Fruit fly (Drosophila melanogaster) whole organism, embryonic: ENCODE data around the gene Cpr11A.
A peak's percentile ranks its signal among the peaks of the same experiment; 100 is the strongest.

ENCODE experiments used
- Asciz ChIP-seq: fragments of 200-800 bp; sonication (Bioruptor generic); optimal IDR thresholded peaks from 2 replicates; lab custom pipeline; 2017; ENCODE audit warnings: missing biosample characterization, mild to moderate bottlenecking, missing genetic modification characterization, missing genetic modification reagents
- CG10147 ChIP-seq: fragments of 200-800 bp; sonication (Bioruptor generic); optimal IDR thresholded peaks from 2 replicates; lab custom pipeline; 2019; ENCODE audit warnings: missing biosample characterization, mild to moderate bottlenecking, missing genetic modification characterization, moderate library complexity
- CG10462 ChIP-seq: fragments of 200-800 bp; sonication (Bioruptor generic); optimal IDR thresholded peaks from 2 replicates; lab custom pipeline; 2016; ENCODE audit warnings: missing biosample characterization, missing genetic modification characterization
- CG10979 ChIP-seq: fragments of 200-800 bp; sonication (Bioruptor generic); optimal IDR thresholded peaks from 2 replicates; lab custom pipeline; 2018; ENCODE audit warnings: missing biosample characterization, mild to moderate bottlenecking, missing genetic modification characterization, moderate library complexity
- CG12744 ChIP-seq: fragments of 200-800 bp; sonication (Bioruptor generic); optimal IDR thresholded peaks from 2 replicates; lab custom pipeline; 2016; ENCODE audit warnings: missing biosample characterization, missing genetic modification characterization
- CG12942 ChIP-seq: fragments of 200-800 bp; sonication (Bioruptor generic); optimal IDR thresholded peaks from 3 replicates; lab custom pipeline; 2016; ENCODE audit warnings: missing biosample characterization, missing genetic modification characterization
- CG13424 ChIP-seq: fragments of 200-800 bp; sonication (Bioruptor generic); optimal IDR thresholded peaks from 2 replicates; lab custom pipeline; 2019; ENCODE audit warnings: missing biosample characterization, mild to moderate bottlenecking, missing genetic modification characterization, moderate library complexity
- CG15479 ChIP-seq: fragments of 200-800 bp; sonication (Bioruptor generic); optimal IDR thresholded peaks from 3 replicates; lab custom pipeline; 2019; ENCODE audit warnings: missing biosample characterization, mild to moderate bottlenecking, missing genetic modification characterization, moderate library complexity
- CG15514 ChIP-seq: fragments of 200-800 bp; sonication (Bioruptor generic); optimal IDR thresholded peaks from 3 replicates; lab custom pipeline; 2017; ENCODE audit warnings: missing biosample characterization, missing genetic modification characterization, mild to moderate bottlenecking, moderate library complexity, missing genetic modification reagents
- CG17361 ChIP-seq: fragments of 200-800 bp; sonication (Bioruptor generic); IDR thresholded peaks from 3 replicates; pipeline ENCODE4 v1.3.6; 2022; ENCODE audit warnings: missing biosample characterization, missing genetic modification characterization
- CG18619 ChIP-seq: fragments of 200-800 bp; sonication (Bioruptor generic); optimal IDR thresholded peaks from 3 replicates; lab custom pipeline; 2017; ENCODE audit warnings: missing biosample characterization, mild to moderate bottlenecking, missing genetic modification characterization
- CG18764 ChIP-seq: fragments of 200-800 bp; sonication (Bioruptor generic); optimal IDR thresholded peaks from 3 replicates; lab custom pipeline; 2016; ENCODE audit warnings: missing biosample characterization, missing genetic modification characterization
- CG2116 ChIP-seq: fragments of 200-800 bp; sonication (Bioruptor generic); optimal IDR thresholded peaks from 3 replicates; lab custom pipeline; 2018; ENCODE audit warnings: missing biosample characterization, mild to moderate bottlenecking, missing genetic modification characterization
- CG34422 ChIP-seq: fragments of 200-800 bp; sonication (Bioruptor generic); IDR thresholded peaks from 3 replicates; pipeline ENCODE4 v1.3.6; 2022; ENCODE audit warnings: missing biosample characterization, missing genetic modification characterization
- CG4707 ChIP-seq: fragments of 200-800 bp; sonication (Bioruptor generic); optimal IDR thresholded peaks from 2 replicates; lab custom pipeline; 2018; ENCODE audit warnings: missing biosample characterization, mild to moderate bottlenecking, missing genetic modification characterization, moderate library complexity
- CG4854 ChIP-seq: fragments of 200-800 bp; sonication (Bioruptor generic); optimal IDR thresholded peaks from 2 replicates; lab custom pipeline; 2016; ENCODE audit warnings: missing biosample characterization, missing genetic modification characterization, inconsistent platforms
- CG6175 ChIP-seq: fragments of 200-800 bp; sonication (Bioruptor generic); IDR thresholded peaks from 3 replicates; pipeline ENCODE4 v1.3.6; 2022; ENCODE audit warnings: missing biosample characterization, missing genetic modification characterization
- CG6765 ChIP-seq: fragments of 200-800 bp; sonication (Bioruptor generic); optimal IDR thresholded peaks from 3 replicates; lab custom pipeline; 2017; ENCODE audit warnings: missing biosample characterization, mild to moderate bottlenecking, missing genetic modification characterization
- CG6791 ChIP-seq: fragments of 200-800 bp; sonication (Bioruptor generic); IDR thresholded peaks from 3 replicates; pipeline ENCODE4 v1.3.6; 2022; ENCODE audit warnings: missing biosample characterization, missing genetic modification characterization; ENCODE audit not compliant: partially characterized antibody
- CG7357 ChIP-seq: fragments of 200-800 bp; sonication (Bioruptor generic); IDR thresholded peaks from 3 replicates; pipeline ENCODE4 v1.3.6; 2022; ENCODE audit warnings: missing biosample characterization, missing genetic modification characterization
- D19A ChIP-seq: fragments of 200-800 bp; optimal IDR thresholded peaks from 3 replicates; lab custom pipeline; 2019; ENCODE audit warnings: missing biosample characterization, mild to moderate bottlenecking, missing genetic modification characterization, moderate library complexity
- Dip3 ChIP-seq: fragments of 200-800 bp; sonication (Bioruptor generic); optimal IDR thresholded peaks from 3 replicates; lab custom pipeline; 2016; ENCODE audit warnings: missing biosample characterization, missing genetic modification characterization
- E2f1 ChIP-seq: fragments of 200-800 bp; sonication (Bioruptor generic); IDR thresholded peaks from 2 replicates; pipeline ENCODE4 v1.3.6; 2022; ENCODE audit warnings: missing biosample characterization, missing genetic modification characterization
- H2.0 ChIP-seq: fragments of 200-800 bp; sonication (Bioruptor generic); IDR thresholded peaks from 2 replicates; pipeline ENCODE4 v1.3.6; 2022; ENCODE audit warnings: missing biosample characterization, missing genetic modification characterization
- Hand ChIP-seq: fragments of 200-800 bp; sonication (Bioruptor generic); optimal IDR thresholded peaks from 2 replicates; lab custom pipeline; 2017; ENCODE audit warnings: mild to moderate bottlenecking, missing biosample characterization, missing genetic modification reagents, missing genetic modification characterization
- HmgZ ChIP-seq: fragments of 200-800 bp; sonication (Bioruptor generic); optimal IDR thresholded peaks from 2 replicates; lab custom pipeline; 2018; ENCODE audit warnings: missing biosample characterization, mild to moderate bottlenecking, missing genetic modification characterization
- Hmr ChIP-seq: fragments of 200-800 bp; sonication (Bioruptor generic); optimal IDR thresholded peaks from 3 replicates; lab custom pipeline; 2017; ENCODE audit warnings: mild to moderate bottlenecking, missing biosample characterization, missing genetic modification reagents, missing genetic modification characterization
- Hr51 ChIP-seq, 2 experiments: fragments of 200-800 bp; sonication (Bioruptor generic); optimal IDR thresholded peaks; 2 replicates in 1 of 2; 3 replicates in 1 of 2; lab custom pipeline; 2016 to 2018; ENCODE audit warnings: missing biosample characterization in 2 of 2, missing genetic modification characterization in 2 of 2, mild to moderate bottlenecking in 1 of 2, moderate library complexity in 1 of 2
- MBD-R2 ChIP-seq: fragments of 200-800 bp; sonication (Bioruptor generic); IDR thresholded peaks from 2 replicates; pipeline ENCODE4 v1.3.6; 2022; ENCODE audit warnings: missing biosample characterization, missing genetic modification characterization
- PHDP ChIP-seq: fragments of 200-800 bp; sonication (Bioruptor generic); optimal IDR thresholded peaks from 3 replicates; lab custom pipeline; 2018; ENCODE audit warnings: missing biosample characterization, mild to moderate bottlenecking, missing genetic modification characterization, moderate library complexity
- Ptx1 ChIP-seq: fragments of 200-800 bp; sonication (Bioruptor generic); IDR thresholded peaks from 2 replicates; pipeline ENCODE4 v1.3.6; 2022; ENCODE audit warnings: missing biosample characterization, missing genetic modification characterization
- Stat92E ChIP-seq, 3 experiments: fragments of >200 bp in 2 of 3; fragments of 200-800 bp in 1 of 3; sonication (Bioruptor generic) in 1 of 3; optimal IDR thresholded peaks; 2 replicates each; lab custom pipeline; 2017 to 2019; ENCODE audit warnings: missing biosample characterization in 3 of 3, missing genetic modification characterization in 3 of 3, mild to moderate bottlenecking in 1 of 3, moderate library complexity in 1 of 3
- Taf1 ChIP-seq: fragments of 200-800 bp; sonication (Bioruptor generic); IDR thresholded peaks from 2 replicates; pipeline ENCODE4 v1.3.6; 2022; ENCODE audit warnings: missing biosample characterization, missing genetic modification characterization
- Trl ChIP-seq, 3 experiments: fragments of >200 bp in 2 of 3; fragments of 200-800 bp in 1 of 3; sonication (Bioruptor generic) in 1 of 3; optimal IDR thresholded peaks; 2 replicates in 1 of 3; 3 replicates in 2 of 3; lab custom pipeline; 2016 to 2017; ENCODE audit warnings: missing biosample characterization in 1 of 3, missing genetic modification characterization in 1 of 3
- abd-A ChIP-seq: fragments of 200-800 bp; sonication (Bioruptor generic); optimal IDR thresholded peaks from 3 replicates; lab custom pipeline; 2019; ENCODE audit warnings: missing biosample characterization, mild to moderate bottlenecking, missing genetic modification characterization, moderate library complexity
- amos ChIP-seq: fragments of 200-800 bp; sonication (Bioruptor generic); IDR thresholded peaks from 2 replicates; pipeline ENCODE4 v1.3.6; 2022; ENCODE audit warnings: missing biosample characterization, missing genetic modification characterization; ENCODE audit not compliant: partially characterized antibody
- aop ChIP-seq: fragments of 200-800 bp; sonication (Bioruptor generic); IDR thresholded peaks from 2 replicates; pipeline ENCODE4 v1.3.6; 2022; ENCODE audit warnings: missing biosample characterization, missing genetic modification characterization
- caup ChIP-seq: fragments of 200-800 bp; sonication (Bioruptor generic); optimal IDR thresholded peaks from 3 replicates; lab custom pipeline; 2017; ENCODE audit warnings: missing biosample characterization, mild to moderate bottlenecking, missing genetic modification characterization, moderate library complexity; ENCODE audit not compliant: severe bottlenecking
- corto ChIP-seq: fragments of 200-800 bp; sonication (Bioruptor generic); optimal IDR thresholded peaks from 2 replicates; lab custom pipeline; 2016; ENCODE audit warnings: missing biosample characterization, mild to moderate bottlenecking, missing genetic modification characterization, moderate library complexity
- crc ChIP-seq: fragments of 200-800 bp; sonication (Bioruptor generic); optimal IDR thresholded peaks from 2 replicates; lab custom pipeline; 2016; ENCODE audit warnings: missing biosample characterization, missing genetic modification characterization
- dmrt99B ChIP-seq: fragments of 200-800 bp; sonication (Bioruptor generic); optimal IDR thresholded peaks from 2 replicates; lab custom pipeline; 2018; ENCODE audit warnings: missing biosample characterization, mild to moderate bottlenecking, missing genetic modification characterization, moderate library complexity
- eyg ChIP-seq: fragments of 200-800 bp; sonication (Bioruptor generic); optimal IDR thresholded peaks from 3 replicates; lab custom pipeline; 2016; ENCODE audit warnings: missing biosample characterization, missing genetic modification characterization
- grau ChIP-seq: fragments of 200-800 bp; optimal IDR thresholded peaks from 3 replicates; lab custom pipeline; 2019; ENCODE audit warnings: missing biosample characterization, mild to moderate bottlenecking, missing genetic modification characterization, moderate library complexity
- lola ChIP-seq, 3 experiments: fragments of >200 bp in 2 of 3; fragments of 200-800 bp in 1 of 3; sonication (Bioruptor generic) in 1 of 3; optimal IDR thresholded peaks; 2 replicates each; lab custom pipeline; 2017 to 2019; ENCODE audit warnings: missing biosample characterization in 3 of 3, missing genetic modification characterization in 3 of 3, mild to moderate bottlenecking in 1 of 3, moderate library complexity in 1 of 3
- luna ChIP-seq: fragments of 200-800 bp; sonication (Bioruptor generic); optimal IDR thresholded peaks from 2 replicates; lab custom pipeline; 2016; ENCODE audit warnings: missing biosample characterization, missing genetic modification characterization
- nom ChIP-seq: fragments of 200-800 bp; sonication (Bioruptor generic); optimal IDR thresholded peaks from 2 replicates; lab custom pipeline; 2017; ENCODE audit warnings: missing biosample characterization, missing genetic modification characterization, mild to moderate bottlenecking, moderate library complexity, missing genetic modification reagents
- pum ChIP-seq: fragments of 200-800 bp; sonication (Bioruptor generic); optimal IDR thresholded peaks from 2 replicates; lab custom pipeline; 2016; ENCODE audit warnings: missing biosample characterization, missing genetic modification characterization

The Cpr11A gene

dm6 chrX:12470187-12470931 is 16.4 kb upstream of the Cpr11A start:
- TF ChIP-seq Taf1 (peak; percentile 30; the same call in 1 of the 2 replicates), lola (GFP tag; optimal IDR thresholded peaks at IDR 0.05; lab: Kevin White, UChicago) (peak in 1 of 3 experiments; percentile 2), CG7357 (GFP tag; lab: Robert Waterston, UW) (0 out of 3 replicates have a peak, but pooled peaks have one; percentile 13), nom (GFP tag; lab: Kevin White, UChicago) (peak; percentile 32), luna (GFP tag; lab: Kevin White, UChicago) (no peak), CG6765 (GFP tag; lab: Kevin White, UChicago) (no peak), amos (GFP tag; lab: Robert Waterston, UW) (no peak), CG4707 (GFP tag; lab: Kevin White, UChicago) (no peak), CG34422 (GFP tag; lab: Robert Waterston, UW) (peak; percentile 47; the same call in 1 of the 3 replicates), CG15514 (GFP tag; lab: Kevin White, UChicago) (peak; percentile 44), PHDP (tag; lab: Kevin White, UChicago) (peak; percentile 62), HmgZ (tag; lab: Kevin White, UChicago) (no peak), Hmr (GFP tag; lab: Kevin White, UChicago) (peak; percentile 65), CG4854 (no peak), CG10979 (tag; lab: Kevin White, UChicago) (no peak), CG15479 (GFP tag; lab: Kevin White, UChicago) (no peak), aop (no peak), caup (GFP tag; lab: Kevin White, UChicago) (peak; percentile 59), H2.0 (peak; percentile 60), Ptx1 (GFP tag; lab: Robert Waterston, UW) (peak; percentile 75), CG17361 (GFP tag; lab: Robert Waterston, UW) (peak; percentile 53; the same call in 2 of the 3 replicates), Dip3 (no peak), E2f1 (GFP tag; lab: Robert Waterston, UW) (peak; percentile 64), CG18619 (GFP tag; lab: Kevin White, UChicago) (peak; percentile 52), corto (GFP tag; lab: Kevin White, UChicago) (no peak), Stat92E (GFP tag; optimal IDR thresholded peaks at IDR 0.05; lab: Kevin White, UChicago) (no peak), eyg (GFP tag; lab: Kevin White, UChicago) (no peak), CG10462 (no peak), grau (tag; lab: Kevin White, UChicago) (peak; percentile 79), CG6791 (GFP tag; lab: Robert Waterston, UW) (no peak), CG10147 (peak; percentile 71), dmrt99B (tag; lab: Kevin White, UChicago) (peak; percentile 66), crc (no peak), abd-A (tag; lab: Kevin White, UChicago) (peak; percentile 93), Hr51 (GFP tag; optimal IDR thresholded peaks at IDR 0.05; lab: Kevin White, UChicago) (peak in 1 of 2 experiments; percentile 65), MBD-R2 (peak; percentile 15; the same call in 1 of the 2 replicates), CG6175 (0 out of 3 replicates have a peak, but pooled peaks have one; percentile 28), CG18764 (GFP tag; lab: Kevin White, UChicago) (no peak), CG12942 (GFP tag; lab: Kevin White, UChicago) (peak; percentile 6), pum (GFP tag; lab: Kevin White, UChicago) (no peak), CG2116 (GFP tag; lab: Kevin White, UChicago) (no peak), CG12744 (no peak), Trl (optimal IDR thresholded peaks at IDR 0.05; lab: Kevin White, UChicago) (peak; percentile 86 to 97), Trl (GFP tag; optimal IDR thresholded peaks at IDR 0.05; lab: Kevin White, UChicago) (no peak), CG13424 (tag; lab: Kevin White, UChicago) (peak; percentile 61), Hand (GFP tag; lab: Kevin White, UChicago) (no peak), D19A (tag; lab: Kevin White, UChicago) (peak; percentile 28), Asciz (GFP tag; lab: Kevin White, UChicago) (peak; percentile 50)
